Worm (Caenorhabditis elegans): ENCODE results near the gene spp-5.
A peak's percentile ranks its signal among the peaks of the same experiment; 100 is the strongest.

The spp-5 gene

DNA sequence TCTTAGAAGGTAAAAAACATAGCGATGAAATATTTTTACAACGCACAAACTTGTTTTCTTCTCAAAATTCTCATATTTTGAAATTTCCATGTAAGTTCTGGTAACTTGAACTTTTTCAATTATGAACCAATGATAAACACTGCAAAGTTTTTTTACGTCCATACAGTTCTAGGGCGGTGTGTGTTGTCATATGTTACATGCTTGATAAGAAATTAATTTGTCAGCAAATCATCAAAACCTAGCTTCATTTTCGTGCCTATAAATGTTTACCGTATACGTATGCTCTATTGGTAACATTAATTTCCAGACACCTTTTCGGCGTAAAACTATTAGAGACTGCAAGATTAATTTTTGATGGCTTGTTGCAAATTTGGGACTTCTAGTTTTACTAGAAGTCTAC lies 23.1 kb upstream of the spp-5 start:
- peak; percentile 60 for TF ChIP-seq elt-2 (tag; optimal IDR thresholded peaks at IDR 0.05)
- no peak for TF ChIP-seq nfya-1 (tag; optimal IDR thresholded peaks at IDR 0.05; ENCODE audit: insufficient read depth)
- TF ChIP-seq ceh-28 (tag; optimal IDR thresholded peaks at IDR 0.05): no peak
- no peak for TF ChIP-seq sea-2 (GFP tag; optimal IDR thresholded peaks at IDR 0.05)
- no peak for TF ChIP-seq lin-15B (tag; optimal IDR thresholded peaks at IDR 0.05)
- TF ChIP-seq nhr-237 (tag; optimal IDR thresholded peaks at IDR 0.05): no peak
- no peak for TF ChIP-seq nhr-76 (tag; optimal IDR thresholded peaks at IDR 0.05)
- peak; percentile 30 for TF ChIP-seq pha-4 (tag; optimal IDR thresholded peaks at IDR 0.05)
- peak; percentile 59 for TF ChIP-seq skn-1 (tag; optimal IDR thresholded peaks at IDR 0.05)

ce11 chrX:7340915-7341559 lies 20.9 kb upstream of the spp-5 start, which contains the start of gene C07D8.6:
C07D8.6 (plus strand) TSS chrX:7341509.
- TF ChIP-seq ceh-9 (tag; optimal IDR thresholded peaks at IDR 0.05) (no peak), nfya-1 (tag; optimal IDR thresholded peaks at IDR 0.05; ENCODE audit: insufficient read depth) (peak; percentile 36), egl-5 (tag; optimal IDR thresholded peaks at IDR 0.05) (no peak), ceh-82 (tag; optimal IDR thresholded peaks at IDR 0.05) (no peak), unc-62 (GFP tag; optimal IDR thresholded peaks at IDR 0.05) (no peak), pha-4 (tag; optimal IDR thresholded peaks at IDR 0.05) (peak; percentile 26), ama-1 (optimal IDR thresholded peaks at IDR 0.05) (no peak), skn-1 (tag; optimal IDR thresholded peaks at IDR 0.05) (peak; percentile 88), R02D3.7 (tag; optimal IDR thresholded peaks at IDR 0.05) (no peak), sea-2 (GFP tag; optimal IDR thresholded peaks at IDR 0.05) (no peak), hmg-11 (tag; optimal IDR thresholded peaks at IDR 0.05) (no peak), nhr-23 (tag; optimal IDR thresholded peaks at IDR 0.05) (no peak), ztf-4 (tag; optimal IDR thresholded peaks at IDR 0.05) (no peak), ceh-28 (tag; optimal IDR thresholded peaks at IDR 0.05) (no peak), elt-2 (tag; optimal IDR thresholded peaks at IDR 0.05) (peak; percentile 97), ZK546.5 (tag; optimal IDR thresholded peaks at IDR 0.05) (no peak), pqm-1 (tag; optimal IDR thresholded peaks at IDR 0.05) (peak; percentile 92), tbx-2 (tag; optimal IDR thresholded peaks at IDR 0.05) (no peak), nhr-76 (tag; optimal IDR thresholded peaks at IDR 0.05) (no peak), ceh-16 (tag; optimal IDR thresholded peaks at IDR 0.05) (no peak), lin-39 (tag; optimal IDR thresholded peaks at IDR 0.05) (no peak), fkh-10 (GFP tag; optimal IDR thresholded peaks at IDR 0.05) (no peak), fos-1 (tag; optimal IDR thresholded peaks at IDR 0.05) (no peak), nhr-43 (tag; optimal IDR thresholded peaks at IDR 0.05; ENCODE audit: poor library complexity, severe bottlenecking) (no peak), ztf-11 (tag; optimal IDR thresholded peaks at IDR 0.05) (no peak), nhr-25 (tag; optimal IDR thresholded peaks at IDR 0.05) (no peak), snpc-4 (tag; optimal IDR thresholded peaks at IDR 0.05) (no peak), zag-1 (tag; optimal IDR thresholded peaks at IDR 0.05) (no peak), aly-2 (tag; optimal IDR thresholded peaks at IDR 0.05) (no peak), mml-1 (tag; optimal IDR thresholded peaks at IDR 0.05) (no peak), lin-15B (tag; optimal IDR thresholded peaks at IDR 0.05) (no peak), jun-1 (tag; optimal IDR thresholded peaks at IDR 0.05) (peak; percentile 26), eor-1 (tag; optimal IDR thresholded peaks at IDR 0.05) (no peak), egl-27 (tag; optimal IDR thresholded peaks at IDR 0.05) (no peak), nhr-237 (tag; optimal IDR thresholded peaks at IDR 0.05) (no peak), elt-1 (tag; optimal IDR thresholded peaks at IDR 0.05) (no peak), elt-3 (tag; optimal IDR thresholded peaks at IDR 0.05) (no peak), unc-39 (tag; optimal IDR thresholded peaks at IDR 0.05) (no peak), nhr-67 (tag; optimal IDR thresholded peaks at IDR 0.05) (no peak), nhr-12 (tag; optimal IDR thresholded peaks at IDR 0.05) (no peak), lsy-12 (tag; optimal IDR thresholded peaks at IDR 0.05) (no peak), mdl-1 (tag; optimal IDR thresholded peaks at IDR 0.05) (no peak), nhr-11 (tag; optimal IDR thresholded peaks at IDR 0.05) (no peak), nhr-77 (tag; optimal IDR thresholded peaks at IDR 0.05) (peak; percentile 8), nhr-28 (tag; optimal IDR thresholded peaks at IDR 0.05) (no peak), fkh-2 (tag; optimal IDR thresholded peaks at IDR 0.05) (no peak), daf-12 (tag; optimal IDR thresholded peaks at IDR 0.05) (no peak)
